Worm (Caenorhabditis elegans): ENCODE results near the gene best-5.

ce11 chrIII:9713182-9713581 is 23.1 kb upstream of the best-5 start:
- TF ChIP-seq nhr-25 (tag; optimal IDR thresholded peaks at IDR 0.05; ENCODE audit: borderline replicate concordance, insufficient read depth): no peak
- TF ChIP-seq nhr-76 (tag; optimal IDR thresholded peaks at IDR 0.05): no peak
- no peak for TF ChIP-seq egl-27 (tag; optimal IDR thresholded peaks at IDR 0.05)
- TF ChIP-seq snpc-1.2 (GFP tag; IDR thresholded peaks at IDR 0.05): no peak
- TF ChIP-seq ztf-11 (tag; optimal IDR thresholded peaks at IDR 0.05): no peak
- no peak for TF ChIP-seq T26A8.4 (GFP tag; IDR thresholded peaks at IDR 0.05)
- TF ChIP-seq madf-9 (GFP tag; conservative IDR thresholded peaks at IDR 0.05): no peak
- no peak for TF ChIP-seq ceh-28 (tag; optimal IDR thresholded peaks at IDR 0.05)
